Worm (Caenorhabditis elegans) whole organism, mixed stage, embryonic: ENCODE measurements around the gene sre-45.

ENCODE experiments used
- M03D4.4 ChIP-seq: sonication (generic microtip); optimal IDR thresholded peaks from 2 replicates; lab custom pipeline; 2017; ENCODE audit warnings: mild to moderate bottlenecking, missing genetic modification characterization, missing compliant biosample characterization
- bed-3 ChIP-seq: fragments of 200-800 bp; sonication (Bioruptor generic); optimal IDR thresholded peaks from 3 replicates; lab custom pipeline; 2018; ENCODE audit warnings: mild to moderate bottlenecking, missing genetic modification characterization, moderate library complexity, missing compliant biosample characterization
- blmp-1 ChIP-seq: fragments of 150-350 bp; optimal IDR thresholded peaks from 2 replicates; lab custom pipeline; 2014; ENCODE audit warnings: missing biosample characterization, missing genetic modification characterization
- ceh-39 ChIP-seq: fragments of 150-350 bp; optimal IDR thresholded peaks from 2 replicates; lab custom pipeline; 2014; ENCODE audit warnings: missing biosample characterization, missing genetic modification characterization
- ceh-43 ChIP-seq: fragments of 200-800 bp; sonication (Bioruptor generic); optimal IDR thresholded peaks from 2 replicates; lab custom pipeline; 2018; ENCODE audit warnings: mild to moderate bottlenecking, missing genetic modification characterization, moderate library complexity, missing compliant biosample characterization
- ceh-83 ChIP-seq: fragments of 200-800 bp; sonication (Bioruptor generic); optimal IDR thresholded peaks from 2 replicates; lab custom pipeline; 2018; ENCODE audit warnings: mild to moderate bottlenecking, missing genetic modification characterization, missing compliant biosample characterization
- ces-1 ChIP-seq: fragments of 150-350 bp; optimal IDR thresholded peaks from 2 replicates; lab custom pipeline; 2014; ENCODE audit warnings: missing biosample characterization, missing genetic modification reagents, missing genetic modification characterization
- cnd-1 ChIP-seq: fragments of 200-800 bp; sonication (Bioruptor generic); optimal IDR thresholded peaks from 2 replicates; lab custom pipeline; 2018; ENCODE audit warnings: mild to moderate bottlenecking, missing genetic modification characterization, missing compliant biosample characterization
- drap-1 ChIP-seq: fragments of 200-800 bp; sonication (Bioruptor generic); optimal IDR thresholded peaks from 3 replicates; lab custom pipeline; 2018; ENCODE audit warnings: mild to moderate bottlenecking, missing genetic modification characterization, missing compliant biosample characterization
- elt-1 ChIP-seq: sonication (generic microtip); optimal IDR thresholded peaks from 2 replicates; lab custom pipeline; 2017; ENCODE audit warnings: missing genetic modification characterization, mild to moderate bottlenecking, missing compliant biosample characterization, antibody characterized with exemption, moderate library complexity, borderline replicate concordance; ENCODE audit not compliant: insufficient read depth
- elt-3 ChIP-seq: fragments of 150-350 bp; optimal IDR thresholded peaks from 2 replicates; lab custom pipeline; 2014; ENCODE audit warnings: missing biosample characterization, missing genetic modification characterization
- flh-1 ChIP-seq: fragments of 200-800 bp; sonication (Bioruptor generic); optimal IDR thresholded peaks from 2 replicates; lab custom pipeline; 2018; ENCODE audit warnings: mild to moderate bottlenecking, missing genetic modification characterization, moderate library complexity, missing compliant biosample characterization
- ham-2 ChIP-seq: fragments of 200-800 bp; sonication (Bioruptor generic); optimal IDR thresholded peaks from 2 replicates; lab custom pipeline; 2018; ENCODE audit warnings: mild to moderate bottlenecking, missing genetic modification characterization, missing compliant biosample characterization
- hlh-1 ChIP-seq: fragments of 150-350 bp; optimal IDR thresholded peaks from 2 replicates; lab custom pipeline; 2014; ENCODE audit warnings: missing biosample characterization, missing genetic modification reagents, missing genetic modification characterization
- lin-13 ChIP-seq: fragments of 150-350 bp; optimal IDR thresholded peaks from 2 replicates; lab custom pipeline; 2014; ENCODE audit warnings: missing biosample characterization, missing genetic modification characterization
- lin-32 ChIP-seq: fragments of 200-800 bp; sonication (Bioruptor generic); optimal IDR thresholded peaks from 2 replicates; lab custom pipeline; 2018; ENCODE audit warnings: mild to moderate bottlenecking, missing genetic modification characterization, missing compliant biosample characterization
- lsy-2 ChIP-seq: fragments of 150-350 bp; optimal IDR thresholded peaks from 2 replicates; lab custom pipeline; 2014; ENCODE audit warnings: missing biosample characterization, missing genetic modification characterization
- mep-1 ChIP-seq: fragments of 150-350 bp; optimal IDR thresholded peaks from 2 replicates; lab custom pipeline; 2017; ENCODE audit warnings: missing biosample characterization, missing genetic modification reagents, missing genetic modification characterization, inconsistent platforms
- mls-2 ChIP-seq: sonication (generic microtip); optimal IDR thresholded peaks from 2 replicates; lab custom pipeline; 2016; ENCODE audit warnings: mild to moderate bottlenecking, missing genetic modification characterization, moderate library complexity, missing compliant biosample characterization
- nhr-12 ChIP-seq: fragments of 150-350 bp; optimal IDR thresholded peaks from 2 replicates; lab custom pipeline; 2014; ENCODE audit warnings: missing biosample characterization, missing genetic modification characterization
- nhr-2 ChIP-seq: fragments of 150-350 bp; optimal IDR thresholded peaks from 2 replicates; lab custom pipeline; 2014; ENCODE audit warnings: missing biosample characterization, missing genetic modification characterization
- nhr-237 ChIP-seq: fragments of 150-350 bp; optimal IDR thresholded peaks from 2 replicates; lab custom pipeline; 2014; ENCODE audit warnings: missing biosample characterization, missing genetic modification characterization
- nhr-28 ChIP-seq: fragments of 150-350 bp; optimal IDR thresholded peaks from 2 replicates; lab custom pipeline; 2014; ENCODE audit warnings: missing biosample characterization, missing genetic modification characterization
- nhr-76 ChIP-seq: sonication (generic microtip); optimal IDR thresholded peaks from 2 replicates; lab custom pipeline; 2017; ENCODE audit warnings: missing biosample characterization, missing genetic modification characterization
- pha-4 ChIP-seq: fragments of 150-350 bp; optimal IDR thresholded peaks from 2 replicates; lab custom pipeline; 2018; ENCODE audit warnings: missing biosample characterization, missing genetic modification reagents, missing genetic modification characterization
- sem-2 ChIP-seq: fragments of 200-800 bp; sonication (Bioruptor generic); optimal IDR thresholded peaks from 2 replicates; lab custom pipeline; 2018; ENCODE audit warnings: mild to moderate bottlenecking, missing genetic modification characterization, missing compliant biosample characterization
- sptf-1 ChIP-seq: sonication (generic microtip); optimal IDR thresholded peaks from 2 replicates; lab custom pipeline; 2017; ENCODE audit warnings: mild to moderate bottlenecking, missing genetic modification characterization, moderate library complexity, missing compliant biosample characterization
- tbx-8 ChIP-seq: fragments of 200-800 bp; sonication (Bioruptor generic); optimal IDR thresholded peaks from 2 replicates; lab custom pipeline; 2018; ENCODE audit warnings: mild to moderate bottlenecking, missing genetic modification characterization, moderate library complexity, missing compliant biosample characterization
- unc-120 ChIP-seq: sonication (generic microtip); optimal IDR thresholded peaks from 2 replicates; lab custom pipeline; 2017; ENCODE audit warnings: missing genetic modification characterization, missing compliant biosample characterization; ENCODE audit not compliant: poor library complexity, severe bottlenecking
- unc-62 ChIP-seq: fragments of 150-350 bp; optimal IDR thresholded peaks from 2 replicates; lab custom pipeline; 2014; ENCODE audit warnings: missing biosample characterization, missing genetic modification reagents, missing genetic modification characterization
- zip-8 ChIP-seq: fragments of 150-350 bp; optimal IDR thresholded peaks from 2 replicates; lab custom pipeline; 2014; ENCODE audit warnings: missing biosample characterization, missing genetic modification characterization

Gene sre-45

DNA sequence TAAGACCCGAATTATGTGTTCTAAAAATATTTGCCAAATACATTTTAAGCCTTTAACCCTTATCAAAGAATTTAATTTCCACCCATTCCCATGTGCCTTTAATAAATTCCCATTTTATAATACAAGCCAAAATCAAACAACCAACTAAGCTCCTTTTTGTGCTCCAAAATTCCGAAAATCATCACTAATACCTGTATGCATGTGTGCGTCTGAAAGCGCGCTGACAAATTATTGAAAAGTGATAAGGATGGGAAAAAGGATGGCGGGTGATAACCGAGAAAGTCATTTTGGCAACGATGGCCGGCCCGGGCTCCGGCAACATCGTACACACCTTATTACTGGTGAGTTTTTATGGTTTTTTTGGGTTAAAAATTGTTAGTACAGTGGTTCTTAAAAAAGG lies 10.2 kb upstream of the sre-45 start, which contains the start of gene nep-17:
TSS of gene nep-17 (plus strand) at position 285 of the 400 bp plus-strand sequence.
- TF ChIP-seq lin-13 (tag; lab: Kevin White, UChicago) (no peak), ces-1 (no peak), mls-2 (tag; lab: Kevin White, UChicago) (no peak), blmp-1 (tag; lab: Kevin White, UChicago) (no peak), flh-1 (GFP tag; lab: Kevin White, UChicago) (no peak), drap-1 (no peak), mep-1 (tag; lab: Kevin White, UChicago) (no peak), elt-1 (tag; lab: Kevin White, UChicago) (no peak), nhr-12 (tag; lab: Kevin White, UChicago) (no peak), nhr-2 (no peak), elt-3 (tag; lab: Kevin White, UChicago) (no peak), unc-62 (GFP tag; lab: Kevin White, UChicago) (no peak), M03D4.4 (tag; lab: Kevin White, UChicago) (no peak), bed-3 (GFP tag; lab: Kevin White, UChicago) (no peak), zip-8 (no peak)

ce11 chrII:13508607-13509006 lies 9.1 kb upstream of the sre-45 start:
- TF ChIP-seq hlh-1 (tag; lab: Kevin White, UChicago) (no peak), cnd-1 (tag; lab: Kevin White, UChicago) (no peak), mls-2 (tag; lab: Kevin White, UChicago) (no peak), elt-3 (tag; lab: Kevin White, UChicago) (no peak), pha-4 (tag; lab: Kevin White, UChicago) (no peak), drap-1 (no peak), nhr-2 (no peak), zip-8 (no peak), lin-32 (GFP tag; lab: Kevin White, UChicago) (no peak), nhr-28 (no peak), ceh-39 (tag; lab: Kevin White, UChicago) (no peak)
- TF ChIP-seq, all 35 proteins: peak for 0

ce11 chrII:13515813-13516212 lies 1.9 kb upstream of the sre-45 start:
- TF ChIP-seq unc-120 (tag; lab: Kevin White, UChicago), result no peak
- no peak for TF ChIP-seq nhr-237 (tag; lab: Kevin White, UChicago)
- no peak for TF ChIP-seq nhr-2
- TF ChIP-seq lsy-2 (tag; lab: Kevin White, UChicago), result no peak
- TF ChIP-seq mep-1 (tag; lab: Kevin White, UChicago), result no peak
- TF ChIP-seq pha-4 (tag; lab: Kevin White, UChicago), result no peak
- no peak for TF ChIP-seq ceh-43 (GFP tag; lab: Kevin White, UChicago)
- TF ChIP-seq bed-3 (GFP tag; lab: Kevin White, UChicago), result no peak
- no peak for TF ChIP-seq lin-13 (tag; lab: Kevin White, UChicago)
- TF ChIP-seq ceh-83 (GFP tag; lab: Kevin White, UChicago), result no peak
- TF ChIP-seq hlh-1 (tag; lab: Kevin White, UChicago), result no peak
- TF ChIP-seq tbx-8 (GFP tag; lab: Kevin White, UChicago), result no peak

- no peak for TF ChIP-seq zip-8
- no peak for TF ChIP-seq lsy-2 (tag; lab: Kevin White, UChicago)
- no peak for TF ChIP-seq sptf-1 (tag; lab: Kevin White, UChicago)
- TF ChIP-seq ham-2 (GFP tag; lab: Kevin White, UChicago), result no peak
- TF ChIP-seq lin-32 (GFP tag; lab: Kevin White, UChicago), result no peak
- no peak for TF ChIP-seq nhr-237 (tag; lab: Kevin White, UChicago)
- TF ChIP-seq nhr-76, result no peak
- TF ChIP-seq sem-2 (GFP tag; lab: Kevin White, UChicago), result no peak
- no peak for TF ChIP-seq M03D4.4 (tag; lab: Kevin White, UChicago)
- no peak for TF ChIP-seq hlh-1 (tag; lab: Kevin White, UChicago)
- TF ChIP-seq drap-1, result no peak
These were observed 3.5 kb downstream of the sre-45 start for ce11 chrII:13521179-13521616.

DNA sequence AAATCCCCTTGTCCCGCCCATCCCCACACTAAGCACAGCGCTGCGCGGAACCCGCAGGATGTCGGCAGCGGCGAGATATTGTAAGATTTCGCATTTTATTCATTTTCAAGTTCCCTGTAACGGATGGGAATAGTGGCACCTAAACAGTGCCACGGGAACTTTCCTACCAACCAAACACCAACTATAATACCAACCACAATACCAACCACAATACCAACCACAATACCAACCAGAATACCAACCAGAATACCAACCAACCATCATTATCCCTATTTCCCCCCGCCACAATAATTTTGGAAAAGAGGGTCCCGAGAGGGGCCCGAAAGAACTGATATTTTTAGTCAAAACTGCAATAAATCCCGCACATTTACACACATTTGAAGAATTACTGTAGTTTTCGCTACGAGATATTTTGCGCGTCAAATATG lies 4.3 kb downstream of the sre-45 start:
- TF ChIP-seq blmp-1 (tag; lab: Kevin White, UChicago) (no peak), nhr-12 (tag; lab: Kevin White, UChicago) (no peak), zip-8 (no peak), cnd-1 (tag; lab: Kevin White, UChicago) (peak; percentile 4), nhr-2 (no peak), ceh-83 (GFP tag; lab: Kevin White, UChicago) (no peak)
